Fruit fly (Drosophila melanogaster) S2 (cell line): ENCODE data around the gene PIG-K.
A peak's percentile ranks its signal among the peaks of the same experiment; 100 is the strongest.

Source experiments
- CG8478 ChIP-seq: fragments of >200 bp; optimal IDR thresholded peaks from 2 replicates; lab custom pipeline; 2018
- CTCF ChIP-seq, 2 experiments: fragments of >200 bp; optimal IDR thresholded peaks; 2 replicates each; lab custom pipeline; 2018

PIG-K gene

dm6 chrX:2031308-2031707 lies 22.1 kb upstream of the PIG-K start:
- no peak for TF ChIP-seq CTCF (optimal IDR thresholded peaks at IDR 0.05; lab: Kevin White, UChicago)
- TF ChIP-seq CG8478 (lab: Kevin White, UChicago): no peak

- TF ChIP-seq CG8478 (lab: Kevin White, UChicago) (no peak), CTCF (optimal IDR thresholded peaks at IDR 0.05; lab: Kevin White, UChicago) (no peak)
These were observed 15.7 kb upstream of the PIG-K start for dm6 chrX:2024819-2025218.

dm6 chrX:2013365-2013764 lies 4.2 kb upstream of the PIG-K start:
- TF ChIP-seq CTCF (optimal IDR thresholded peaks at IDR 0.05; lab: Kevin White, UChicago): no peak
- TF ChIP-seq CG8478 (lab: Kevin White, UChicago): no peak

dm6 chrX:2012837-2013236 lies 3.7 kb upstream of the PIG-K start:
- TF ChIP-seq CTCF (optimal IDR thresholded peaks at IDR 0.05; lab: Kevin White, UChicago) (no peak), CG8478 (lab: Kevin White, UChicago) (no peak)

- TF ChIP-seq CTCF (optimal IDR thresholded peaks at IDR 0.05; lab: Kevin White, UChicago) (no peak), CG8478 (lab: Kevin White, UChicago) (no peak)
These were observed 2.9 kb upstream of the PIG-K start for dm6 chrX:2012121-2012452.

dm6 chrX:2011288-2012120 lies 2.3 kb upstream of the PIG-K start:
- TF ChIP-seq CTCF (optimal IDR thresholded peaks at IDR 0.05; lab: Kevin White, UChicago) (no peak), CG8478 (lab: Kevin White, UChicago) (no peak)

- TF ChIP-seq CG8478 (lab: Kevin White, UChicago): no peak
- no peak for TF ChIP-seq CTCF (optimal IDR thresholded peaks at IDR 0.05; lab: Kevin White, UChicago)
These were observed 1.1 kb upstream of the PIG-K start, which contains the start of gene east for dm6 chrX:2010010-2010873. Gene east (plus strand): TSS chrX:2010860.

- TF ChIP-seq CG8478 (lab: Kevin White, UChicago): no peak
- TF ChIP-seq CTCF (optimal IDR thresholded peaks at IDR 0.05; lab: Kevin White, UChicago): no peak
These were observed 367 bp upstream of the PIG-K start for dm6 chrX:2009453-2010009.

- peak; percentile 82 to 90 for TF ChIP-seq CTCF (optimal IDR thresholded peaks at IDR 0.05; lab: Kevin White, UChicago)
- TF ChIP-seq CG8478 (lab: Kevin White, UChicago): no peak
These were observed 3.3 kb downstream of the PIG-K start for dm6 chrX:2005840-2006239.

dm6 chrX:2004114-2004513 lies 5.0 kb downstream of the PIG-K start:
- TF ChIP-seq CTCF (optimal IDR thresholded peaks at IDR 0.05; lab: Kevin White, UChicago) (no peak), CG8478 (lab: Kevin White, UChicago) (no peak)

- TF ChIP-seq CTCF (optimal IDR thresholded peaks at IDR 0.05; lab: Kevin White, UChicago) (no peak), CG8478 (lab: Kevin White, UChicago) (no peak)
These were observed 8.1 kb downstream of the PIG-K start for dm6 chrX:2001057-2001456.

- no peak for TF ChIP-seq CTCF (optimal IDR thresholded peaks at IDR 0.05; lab: Kevin White, UChicago)
- no peak for TF ChIP-seq CG8478 (lab: Kevin White, UChicago)
These were observed 13.5 kb downstream of the PIG-K start for dm6 chrX:1995653-1996052.

dm6 chrX:1994184-1994583 lies 15.0 kb downstream of the PIG-K start:
- TF ChIP-seq CG8478 (lab: Kevin White, UChicago) (no peak), CTCF (optimal IDR thresholded peaks at IDR 0.05; lab: Kevin White, UChicago) (no peak)

dm6 chrX:1991843-1992242 lies 17.3 kb downstream of the PIG-K start:
- TF ChIP-seq CTCF (optimal IDR thresholded peaks at IDR 0.05; lab: Kevin White, UChicago) (no peak), CG8478 (lab: Kevin White, UChicago) (no peak)

dm6 chrX:1989981-1990380 lies 19.2 kb downstream of the PIG-K start:
- TF ChIP-seq CG8478 (lab: Kevin White, UChicago) (no peak), CTCF (optimal IDR thresholded peaks at IDR 0.05; lab: Kevin White, UChicago) (no peak)
